Worm (Caenorhabditis elegans): ENCODE data around the gene F02A9.1.

Gene F02A9.1

ce11 chrIII:9053740-9054252, 23.8 kb downstream of the F02A9.1 start, which contains the start of gene R107.5 (continued):
- peak; percentile 66 for TF ChIP-seq cey-2 (tag; optimal IDR thresholded peaks at IDR 0.05; ENCODE audit: borderline replicate concordance, insufficient read depth)
- peak; percentile 99 for TF ChIP-seq aha-1 (tag)
- peak; percentile 93 for TF ChIP-seq madf-9 (GFP tag; conservative IDR thresholded peaks at IDR 0.05)
- 0 out of 2 replicates have a peak, but pooled peaks have one; percentile 53 for TF ChIP-seq ZK337.2 (GFP tag; IDR thresholded peaks at IDR 0.05)
- peak; percentile 96 for TF ChIP-seq dmd-6 (GFP tag; IDR thresholded peaks at IDR 0.05)
- peak; percentile 97 for TF ChIP-seq nhr-111 (GFP tag; optimal IDR thresholded peaks at IDR 0.05)
- peak; percentile 48 for TF ChIP-seq F10B5.3 (tag; optimal IDR thresholded peaks at IDR 0.05)
- no peak for TF ChIP-seq pqm-1 (tag; optimal IDR thresholded peaks at IDR 0.05)
- TF ChIP-seq snpc-4 (tag; optimal IDR thresholded peaks at IDR 0.05), result no peak
- peak; percentile 56; the same call in 1 of the 2 replicates for TF ChIP-seq mxl-2 (GFP tag; conservative IDR thresholded peaks at IDR 0.05)
- peak; percentile 93 for TF ChIP-seq nhr-11 (tag; optimal IDR thresholded peaks at IDR 0.05)
- TF ChIP-seq hlh-30 (tag; optimal IDR thresholded peaks at IDR 0.05; ENCODE audit: insufficient read depth), result peak; percentile 97
- no peak for TF ChIP-seq R02D3.7 (tag; optimal IDR thresholded peaks at IDR 0.05)
- peak; percentile 82 for TF ChIP-seq T20F7.1 (GFP tag; optimal IDR thresholded peaks at IDR 0.05)
- TF ChIP-seq ceh-28 (tag; optimal IDR thresholded peaks at IDR 0.05), result no peak
- 0 out of 2 replicates have a peak, but pooled peaks have one; percentile 38 for TF ChIP-seq tag-97 (GFP tag; IDR thresholded peaks at IDR 0.05)
- no peak for TF ChIP-seq fkh-10 (GFP tag; optimal IDR thresholded peaks at IDR 0.05)
- 0 out of 2 replicates have a peak, but pooled peaks have one; percentile 24 for TF ChIP-seq dmd-8 (GFP tag; IDR thresholded peaks at IDR 0.05)
- peak; percentile 71 for TF ChIP-seq nhr-76 (tag; optimal IDR thresholded peaks at IDR 0.05)
- TF ChIP-seq ceh-20 (GFP tag; IDR thresholded peaks at IDR 0.05), result peak; percentile 99
- no peak for TF ChIP-seq fos-1 (tag; optimal IDR thresholded peaks at IDR 0.05)
- TF ChIP-seq unc-39 (tag; optimal IDR thresholded peaks at IDR 0.05), result peak; percentile 96
- TF ChIP-seq spr-3 (GFP tag; optimal IDR thresholded peaks at IDR 0.05), result peak; percentile 89
- peak; percentile 88 for TF ChIP-seq Y5F2A.4 (GFP tag; optimal IDR thresholded peaks at IDR 0.05)
- peak; percentile 87 for TF ChIP-seq vab-7 (GFP tag; IDR thresholded peaks at IDR 0.05)
- peak; percentile 97 for TF ChIP-seq tra-1 (GFP tag; IDR thresholded peaks at IDR 0.05)
- peak; percentile 97 for TF ChIP-seq mxl-3 (GFP tag; optimal IDR thresholded peaks at IDR 0.05)
- peak; percentile 86 to 98 for TF ChIP-seq mdl-1 (tag; optimal IDR thresholded peaks at IDR 0.05)
- peak; percentile 94 for TF ChIP-seq dve-1 (tag; optimal IDR thresholded peaks at IDR 0.05; ENCODE audit: insufficient read depth)
- peak; percentile 83 for TF ChIP-seq lin-13 (GFP tag; optimal IDR thresholded peaks at IDR 0.05)
- peak; percentile 81 for TF ChIP-seq nhr-41 (GFP tag; IDR thresholded peaks at IDR 0.05)
- TF ChIP-seq hlh-11 (tag; optimal IDR thresholded peaks at IDR 0.05), result peak; percentile 99
- TF ChIP-seq gei-8 (GFP tag; optimal IDR thresholded peaks at IDR 0.05), result peak; percentile 96
- no peak for TF ChIP-seq ces-1 (GFP tag; optimal IDR thresholded peaks at IDR 0.05)
- peak; percentile 84 for TF ChIP-seq jun-1 (tag; optimal IDR thresholded peaks at IDR 0.05)
- TF ChIP-seq F26F4.8 (GFP tag; conservative IDR thresholded peaks at IDR 0.05), result no peak
- TF ChIP-seq aly-2 (tag; optimal IDR thresholded peaks at IDR 0.05), result no peak
- peak; percentile 93 for TF ChIP-seq lin-29 (GFP tag; IDR thresholded peaks at IDR 0.05)
- TF ChIP-seq hif-1 (tag; optimal IDR thresholded peaks at IDR 0.05), result peak; percentile 66 to 86
- no peak for TF ChIP-seq daf-12 (tag; optimal IDR thresholded peaks at IDR 0.05)
- peak; percentile 72 for TF ChIP-seq mes-2 (tag; optimal IDR thresholded peaks at IDR 0.05; ENCODE audit: poor library complexity, severe bottlenecking)
- TF ChIP-seq D1046.2 (GFP tag; IDR thresholded peaks at IDR 0.05), result peak; percentile 87
- TF ChIP-seq spr-1 (tag; optimal IDR thresholded peaks at IDR 0.05), result peak; percentile 93
- no peak for TF ChIP-seq nhr-237 (tag; optimal IDR thresholded peaks at IDR 0.05)
- 0 out of 2 replicates have a peak, but pooled peaks have one; percentile 66 for TF ChIP-seq Y105C5A.15 (GFP tag; IDR thresholded peaks at IDR 0.05)
- peak; percentile 92 for TF ChIP-seq php-3 (GFP tag; IDR thresholded peaks at IDR 0.05)
- peak; percentile 93 for TF ChIP-seq hmg-1.1 (GFP tag; IDR thresholded peaks at IDR 0.05)
- no peak for TF ChIP-seq zag-1 (tag; optimal IDR thresholded peaks at IDR 0.05)
- peak; percentile 81 for TF ChIP-seq lin-38 (GFP tag; IDR thresholded peaks at IDR 0.05)
- peak; percentile 92 for TF ChIP-seq egl-43 (GFP tag; IDR thresholded peaks at IDR 0.05)
